Worm (Caenorhabditis elegans) whole organism, young adult: ENCODE results near the gene C45G9.8.

Experiments used
- B0019.2 ChIP-seq: fragments of 200-800 bp; sonication (Bioruptor generic); conservative IDR thresholded peaks from 2 replicates; pipeline ENCODE4 v1.3.6; 2022; ENCODE audit warnings: missing genetic modification reagents, missing genetic modification characterization, missing compliant biosample characterization
- C06A6.2 ChIP-seq: fragments of 200-800 bp; sonication (Bioruptor generic); conservative IDR thresholded peaks from 2 replicates; pipeline ENCODE4 v1.3.6; 2022; ENCODE audit warnings: missing genetic modification characterization, missing compliant biosample characterization
- F10E7.11 ChIP-seq: sonication (generic microtip); optimal IDR thresholded peaks from 2 replicates; lab custom pipeline; 2017; ENCODE audit warnings: mild to moderate bottlenecking, missing genetic modification characterization, moderate library complexity, missing compliant biosample characterization
- F22D6.2 ChIP-seq: sonication (generic microtip); optimal IDR thresholded peaks from 2 replicates; lab custom pipeline; 2016; ENCODE audit warnings: mild to moderate bottlenecking, missing genetic modification characterization, missing compliant biosample characterization
- F23B12.7 ChIP-seq: sonication (generic microtip); optimal IDR thresholded peaks from 2 replicates; lab custom pipeline; 2017; ENCODE audit warnings: missing genetic modification characterization, mild to moderate bottlenecking, missing compliant biosample characterization, antibody characterized with exemption, moderate library complexity; ENCODE audit not compliant: insufficient read depth
- F33H1.4 ChIP-seq: fragments of 200-800 bp; sonication (Bioruptor generic); IDR thresholded peaks from 2 replicates; pipeline ENCODE4 v1.3.6; 2022; ENCODE audit warnings: missing genetic modification reagents, missing genetic modification characterization, missing compliant biosample characterization
- F49E8.2 ChIP-seq: sonication (generic microtip); optimal IDR thresholded peaks from 3 replicates; lab custom pipeline; 2017; ENCODE audit warnings: missing genetic modification characterization, mild to moderate bottlenecking, missing compliant biosample characterization, antibody characterized with exemption, moderate library complexity; ENCODE audit not compliant: insufficient read depth
- F55B11.4 ChIP-seq: sonication (generic microtip); optimal IDR thresholded peaks from 2 replicates; lab custom pipeline; 2016; ENCODE audit warnings: missing compliant biosample characterization, missing genetic modification characterization, borderline replicate concordance; ENCODE audit not compliant: insufficient read depth
- F57C9.4 ChIP-seq: sonication (generic microtip); optimal IDR thresholded peaks from 2 replicates; lab custom pipeline; 2017; ENCODE audit warnings: mild to moderate bottlenecking, missing genetic modification characterization, missing compliant biosample characterization
- Y53G8AR.9 ChIP-seq: fragments of 200-800 bp; sonication (Bioruptor generic); conservative IDR thresholded peaks from 2 replicates; pipeline ENCODE4 v1.3.6; 2022; ENCODE audit warnings: missing genetic modification reagents, missing genetic modification characterization, missing compliant biosample characterization
- Y67H2A.10 ChIP-seq: fragments of 200-800 bp; sonication (Bioruptor generic); conservative IDR thresholded peaks from 2 replicates; pipeline ENCODE4 v1.3.6; 2022; ENCODE audit warnings: missing genetic modification reagents, missing genetic modification characterization, missing compliant biosample characterization
- ZK185.1 ChIP-seq: sonication (generic microtip); optimal IDR thresholded peaks from 2 replicates; lab custom pipeline; 2016; ENCODE audit warnings: mild to moderate bottlenecking, missing genetic modification characterization, missing compliant biosample characterization; ENCODE audit not compliant: poor library complexity, severe bottlenecking
- ama-1 ChIP-seq, 3 experiments: fragments of 150-350 bp in 1 of 3; sonication (generic microtip) in 2 of 3; optimal IDR thresholded peaks; 2 replicates each; lab custom pipeline; 2014 to 2018; ENCODE audit warnings: missing biosample characterization in 2 of 3, missing genetic modification characterization in 2 of 3, missing genetic modification reagents in 2 of 3
- atf-7 ChIP-seq: sonication (generic microtip); optimal IDR thresholded peaks from 2 replicates; lab custom pipeline; 2017; ENCODE audit warnings: mild to moderate bottlenecking, missing genetic modification characterization, missing compliant biosample characterization
- attf-5 ChIP-seq: fragments of 200-800 bp; sonication (Bioruptor generic); optimal IDR thresholded peaks from 2 replicates; lab custom pipeline; 2018; ENCODE audit warnings: mild to moderate bottlenecking, missing genetic modification characterization, missing compliant biosample characterization
- ceh-40 ChIP-seq: fragments of 200-800 bp; sonication (Bioruptor generic); IDR thresholded peaks from 2 replicates; pipeline ENCODE4 v1.3.6; 2022; ENCODE audit warnings: missing genetic modification characterization, missing compliant biosample characterization
- ceh-91 ChIP-seq: fragments of 200-800 bp; sonication (Bioruptor generic); IDR thresholded peaks from 2 replicates; pipeline ENCODE4 v1.3.6; 2022; ENCODE audit warnings: missing genetic modification reagents, missing genetic modification characterization, missing compliant biosample characterization
- dpl-1 ChIP-seq: fragments of 150-350 bp; optimal IDR thresholded peaks from 2 replicates; lab custom pipeline; 2014; ENCODE audit warnings: missing biosample characterization, missing genetic modification reagents, missing genetic modification characterization
- egl-44 ChIP-seq: fragments of 200-800 bp; sonication (Bioruptor generic); IDR thresholded peaks from 2 replicates; pipeline ENCODE4 v1.3.6; 2022; ENCODE audit warnings: missing genetic modification reagents, missing genetic modification characterization, missing compliant biosample characterization
- ekl-4 ChIP-seq: fragments of 200-800 bp; sonication (Bioruptor generic); IDR thresholded peaks from 2 replicates; pipeline ENCODE4 v1.3.6; 2022; ENCODE audit warnings: missing genetic modification reagents, missing genetic modification characterization, missing compliant biosample characterization
- hmg-1.2 ChIP-seq: fragments of 200-800 bp; sonication (Bioruptor generic); IDR thresholded peaks from 2 replicates; pipeline ENCODE4 v1.3.6; 2022; ENCODE audit warnings: missing genetic modification reagents, missing genetic modification characterization, missing compliant biosample characterization
- let-526 ChIP-seq: fragments of 200-800 bp; sonication (Bioruptor generic); IDR thresholded peaks from 2 replicates; pipeline ENCODE4 v1.3.6; 2022; ENCODE audit warnings: missing genetic modification reagents, missing genetic modification characterization, missing compliant biosample characterization
- let-607 ChIP-seq, 2 experiments: fragments of 200-800 bp in 1 of 2; sonication (Bioruptor generic) in 1 of 2; sonication (generic microtip) in 1 of 2; optimal IDR thresholded peaks; 2 replicates each; lab custom pipeline; 2016 to 2018; ENCODE audit warnings: mild to moderate bottlenecking in 2 of 2, missing compliant biosample characterization in 2 of 2, missing genetic modification characterization in 2 of 2, moderate library complexity in 2 of 2, missing genotype in 1 of 2
- lin-35 ChIP-seq, 3 experiments: fragments of 150-350 bp in 2 of 3; sonication (generic microtip) in 1 of 3; optimal IDR thresholded peaks; 2 replicates each; lab custom pipeline; 2014 to 2018; ENCODE audit warnings: missing biosample characterization in 3 of 3, missing genetic modification characterization in 3 of 3, missing genetic modification reagents in 3 of 3
- lin-40 ChIP-seq: sonication (generic microtip); optimal IDR thresholded peaks from 2 replicates; lab custom pipeline; 2016; ENCODE audit warnings: missing genetic modification characterization, mild to moderate bottlenecking, missing compliant biosample characterization, missing genotype, missing genetic modification reagents
- lsl-1 ChIP-seq: fragments of 200-800 bp; sonication (Bioruptor generic); optimal IDR thresholded peaks from 2 replicates; lab custom pipeline; 2018; ENCODE audit warnings: mild to moderate bottlenecking, missing genetic modification characterization, moderate library complexity, missing compliant biosample characterization
- mcd-1 ChIP-seq: fragments of 200-800 bp; sonication (Bioruptor generic); IDR thresholded peaks from 2 replicates; pipeline ENCODE4 v1.3.6; 2022; ENCODE audit warnings: missing genetic modification reagents, missing genetic modification characterization, missing compliant biosample characterization
- mxl-1 ChIP-seq: sonication (generic microtip); optimal IDR thresholded peaks from 2 replicates; lab custom pipeline; 2016; ENCODE audit warnings: missing genetic modification characterization, missing compliant biosample characterization
- nfya-2 ChIP-seq: fragments of 200-800 bp; sonication (Bioruptor generic); IDR thresholded peaks from 2 replicates; pipeline ENCODE4 v1.3.6; 2022; ENCODE audit warnings: missing genetic modification reagents, missing genetic modification characterization, missing compliant biosample characterization
- nfyb-1 ChIP-seq: fragments of 200-800 bp; sonication (Bioruptor generic); IDR thresholded peaks from 2 replicates; pipeline ENCODE4 v1.3.6; 2022; ENCODE audit warnings: missing genetic modification reagents, missing genetic modification characterization, missing compliant biosample characterization
- pha-4 ChIP-seq: fragments of 150-350 bp; sonication (generic microtip); optimal IDR thresholded peaks from 2 replicates; lab custom pipeline; 2014; ENCODE audit warnings: missing biosample characterization, missing genetic modification reagents, missing genetic modification characterization
- rcor-1 ChIP-seq: fragments of 200-800 bp; sonication (Bioruptor generic); IDR thresholded peaks from 2 replicates; pipeline ENCODE4 v1.3.6; 2022; ENCODE audit warnings: missing genetic modification reagents, missing genetic modification characterization, missing compliant biosample characterization
- repo-1 ChIP-seq: sonication (generic microtip); optimal IDR thresholded peaks from 2 replicates; lab custom pipeline; 2017; ENCODE audit warnings: mild to moderate bottlenecking, missing genetic modification characterization, missing compliant biosample characterization
- sdz-38 ChIP-seq: sonication (generic microtip); optimal IDR thresholded peaks from 2 replicates; lab custom pipeline; 2016; ENCODE audit warnings: missing genotype, missing genetic modification characterization, missing compliant biosample characterization
- sea-2 ChIP-seq: fragments of 200-800 bp; sonication (Bioruptor generic); IDR thresholded peaks from 2 replicates; pipeline ENCODE4 v1.3.6; 2022; ENCODE audit warnings: missing genetic modification characterization, missing compliant biosample characterization
- snpc-3.4 ChIP-seq: sonication (generic microtip); optimal IDR thresholded peaks from 2 replicates; lab custom pipeline; 2017; ENCODE audit warnings: missing genetic modification characterization, mild to moderate bottlenecking, missing compliant biosample characterization, antibody characterized with exemption, moderate library complexity, missing genotype, missing genetic modification reagents
- snpc-4 ChIP-seq, 5 experiments: fragments of 150-350 bp in 1 of 5; sonication (generic microtip) in 4 of 5; optimal IDR thresholded peaks; 2 replicates each; lab custom pipeline; 2014 to 2018; ENCODE audit warnings: missing genetic modification characterization in 5 of 5, missing biosample characterization in 3 of 5, antibody characterized with exemption in 2 of 5, mild to moderate bottlenecking in 2 of 5, missing compliant biosample characterization in 2 of 5, missing genotype in 2 of 5, moderate library complexity in 2 of 5, missing genetic modification reagents in 1 of 5
- sptf-2 ChIP-seq: fragments of 200-800 bp; sonication (Bioruptor generic); optimal IDR thresholded peaks from 2 replicates; lab custom pipeline; 2018; ENCODE audit warnings: mild to moderate bottlenecking, missing genetic modification characterization, missing compliant biosample characterization
- tbx-9 ChIP-seq: sonication (generic microtip); optimal IDR thresholded peaks from 2 replicates; lab custom pipeline; 2016; ENCODE audit warnings: borderline replicate concordance, missing genetic modification characterization, inconsistent platforms, missing compliant biosample characterization
- tlf-1 ChIP-seq: fragments of 200-800 bp; sonication (Bioruptor generic); optimal IDR thresholded peaks from 2 replicates; lab custom pipeline; 2018; ENCODE audit warnings: mild to moderate bottlenecking, missing genetic modification characterization, missing compliant biosample characterization
- xnd-1 ChIP-seq: sonication (generic microtip); optimal IDR thresholded peaks from 2 replicates; lab custom pipeline; 2016; ENCODE audit warnings: missing genotype, missing genetic modification reagents, missing genetic modification characterization, missing compliant biosample characterization
- ztf-26 ChIP-seq: sonication (generic microtip); optimal IDR thresholded peaks from 2 replicates; lab custom pipeline; 2017; ENCODE audit warnings: missing genetic modification characterization, missing compliant biosample characterization

The C45G9.8 gene

DNA sequence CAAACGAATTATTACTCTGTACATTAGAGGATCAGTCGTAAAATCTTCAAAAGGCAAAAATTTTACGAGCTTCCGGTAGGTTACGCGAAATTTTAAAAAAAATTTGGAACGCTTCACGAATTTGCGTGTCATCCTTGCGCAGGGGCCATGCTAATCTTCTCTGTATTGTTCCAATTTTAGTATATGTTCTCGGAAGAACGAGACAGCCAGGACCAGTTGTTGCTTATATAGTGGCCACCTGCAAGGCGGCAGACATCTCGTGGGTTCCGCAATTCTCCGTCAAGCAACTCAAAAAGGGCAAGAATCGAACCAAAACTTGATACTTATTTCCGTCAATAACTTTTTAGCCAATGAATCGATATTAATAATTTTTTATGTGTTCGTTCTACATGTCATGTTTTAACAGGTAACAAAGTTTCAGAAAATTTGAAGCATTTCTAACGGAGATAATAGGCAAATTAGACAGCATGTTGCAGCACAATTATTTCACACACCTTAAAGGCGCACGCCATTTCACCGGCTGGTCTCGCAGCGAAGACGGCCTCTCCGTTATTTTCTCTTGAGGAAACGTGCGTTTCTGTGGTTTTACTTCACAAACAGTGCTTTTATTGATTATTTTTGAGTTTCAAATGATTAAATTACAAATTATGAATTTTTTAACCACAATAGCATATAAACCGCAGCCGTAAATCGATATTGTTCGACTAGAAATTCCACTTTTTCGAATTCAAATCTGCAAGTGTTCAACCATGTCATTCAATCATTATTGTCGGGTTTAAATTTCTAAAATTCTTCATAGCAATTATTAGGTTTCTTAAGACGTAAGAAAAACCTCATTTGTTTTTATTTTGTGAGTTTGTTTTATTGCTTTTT is 27.5 kb upstream of the C45G9.8 start (continued):
- TF ChIP-seq egl-44 (peak; percentile 80), F55B11.4 (tag; lab: Kevin White, UChicago) (peak; percentile 2), repo-1 (peak; percentile 95), mcd-1 (GFP tag; lab: Robert Waterston, UW) (peak; percentile 87), dpl-1 (GFP tag; lab: Kevin White, UChicago) (no peak), atf-7 (tag; lab: Kevin White, UChicago) (peak; percentile 76), F49E8.2 (peak; percentile 64), F33H1.4 (GFP tag; lab: Robert Waterston, UW) (peak; percentile 90), let-607 (tag; optimal IDR thresholded peaks at IDR 0.05; lab: Kevin White, UChicago) (peak; percentile 61 to 65), ztf-26 (tag; lab: Kevin White, UChicago) (peak; percentile 69), attf-5 (peak; percentile 70), ceh-40 (GFP tag; lab: Robert Waterston, UW) (peak; percentile 87; the same call in 1 of the 2 replicates), ekl-4 (GFP tag; lab: Robert Waterston, UW) (peak; percentile 91), sdz-38 (tag; lab: Kevin White, UChicago) (no peak), Y67H2A.10 (peak; percentile 12; the same call in 1 of the 2 replicates), xnd-1 (tag; lab: Kevin White, UChicago) (peak; percentile 63)

DNA sequence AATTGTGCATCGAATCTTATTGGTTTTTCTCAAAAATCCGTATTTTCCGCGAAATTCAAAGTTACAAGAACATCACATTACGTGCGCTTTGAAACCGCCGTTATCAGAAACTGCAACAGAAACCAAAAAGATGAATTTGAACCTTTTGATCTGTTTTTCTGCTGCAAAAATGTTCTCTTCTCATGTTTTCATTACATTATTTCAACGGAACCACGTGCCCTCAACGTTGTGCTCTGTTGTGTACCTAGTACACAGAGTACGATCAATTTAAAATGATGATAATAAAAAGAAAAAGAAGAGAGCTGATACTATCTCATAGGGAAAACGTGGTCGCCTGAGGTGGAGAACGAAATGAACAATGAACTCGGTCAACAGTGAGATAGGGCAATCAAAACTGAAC is 24.6 kb upstream of the C45G9.8 start:
- TF ChIP-seq hmg-1.2 (GFP tag; lab: Robert Waterston, UW) (peak; percentile 16; the same call in 1 of the 2 replicates), rcor-1 (GFP tag; lab: Robert Waterston, UW) (no peak), pha-4 (tag; lab: Kevin White, UChicago) (peak; percentile 78), let-526 (GFP tag; lab: Robert Waterston, UW) (0 out of 2 replicates have a peak, but pooled peaks have one; percentile 24), nfyb-1 (0 out of 2 replicates have a peak, but pooled peaks have one; percentile 42), sptf-2 (GFP tag; lab: Kevin White, UChicago) (no peak), let-607 (tag; optimal IDR thresholded peaks at IDR 0.05; lab: Kevin White, UChicago) (peak in 1 of 2 experiments; percentile 36), attf-5 (peak; percentile 45), ztf-26 (tag; lab: Kevin White, UChicago) (peak; percentile 56), tbx-9 (tag; lab: Kevin White, UChicago) (no peak), snpc-3.4 (tag; lab: Kevin White, UChicago) (no peak), F57C9.4 (no peak), C06A6.2 (GFP tag; lab: Robert Waterston, UW) (0 out of 2 replicates have a peak, but pooled peaks have one; percentile 31), ama-1 (optimal IDR thresholded peaks at IDR 0.05; lab: Kevin White, UChicago) (no peak), ama-1 (GFP tag; optimal IDR thresholded peaks at IDR 0.05; lab: Kevin White, UChicago) (no peak), sea-2 (no peak), F23B12.7 (tag; lab: Kevin White, UChicago) (peak; percentile 15), lin-40 (tag; lab: Kevin White, UChicago) (peak; percentile 74), mxl-1 (tag; lab: Kevin White, UChicago) (no peak), F10E7.11 (tag; lab: Kevin White, UChicago) (no peak), B0019.2 (GFP tag; lab: Robert Waterston, UW) (no peak), nfya-2 (no peak), mcd-1 (GFP tag; lab: Robert Waterston, UW) (peak; percentile 10; the same call in 1 of the 2 replicates), snpc-4 (GFP tag; optimal IDR thresholded peaks at IDR 0.05; lab: Kevin White, UChicago) (no peak), snpc-4 (tag; optimal IDR thresholded peaks at IDR 0.05; lab: Kevin White, UChicago) (peak in 3 of 4 experiments; percentile 32 to 63 (median 51)), F22D6.2 (tag; lab: Kevin White, UChicago) (peak; percentile 76), tlf-1 (peak; percentile 18), lin-35 (GFP tag; optimal IDR thresholded peaks at IDR 0.05; lab: Kevin White, UChicago) (peak in 1 of 3 experiments; percentile 14), ZK185.1 (tag; lab: Kevin White, UChicago) (no peak), lsl-1 (GFP tag; lab: Kevin White, UChicago) (no peak), Y53G8AR.9 (GFP tag; lab: Robert Waterston, UW) (0 out of 2 replicates have a peak, but pooled peaks have one; percentile 44), ceh-91 (GFP tag; lab: Robert Waterston, UW) (no peak)
